Fruit fly (Drosophila melanogaster): ENCODE results near the gene nub.

nub gene

DNA sequence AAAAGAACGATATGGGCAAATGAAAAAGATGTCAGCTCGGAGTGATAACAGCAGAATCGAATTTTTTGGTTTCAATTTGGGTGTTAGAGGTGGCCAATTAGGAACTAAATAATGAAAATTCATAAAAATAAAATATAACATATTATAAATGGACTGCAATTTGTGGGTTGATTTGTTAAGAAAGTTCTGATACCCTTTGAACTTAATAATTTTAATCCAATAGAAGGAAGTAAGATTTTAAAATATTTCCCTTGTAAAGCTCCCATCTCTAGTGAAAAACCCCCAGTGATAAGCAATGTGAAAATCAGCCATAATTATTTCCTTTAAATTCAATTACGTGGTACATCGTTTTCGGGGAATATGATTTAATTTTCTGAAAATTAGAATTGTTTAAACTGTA is 56.9 kb downstream of the nub start (continued):
- TF ChIP-seq Meics (GFP tag; optimal IDR thresholded peaks at IDR 0.05) = peak; percentile 19
- TF ChIP-seq ato (GFP tag; IDR thresholded peaks at IDR 0.05; ENCODE audit: partially characterized antibody) = no peak

DNA sequence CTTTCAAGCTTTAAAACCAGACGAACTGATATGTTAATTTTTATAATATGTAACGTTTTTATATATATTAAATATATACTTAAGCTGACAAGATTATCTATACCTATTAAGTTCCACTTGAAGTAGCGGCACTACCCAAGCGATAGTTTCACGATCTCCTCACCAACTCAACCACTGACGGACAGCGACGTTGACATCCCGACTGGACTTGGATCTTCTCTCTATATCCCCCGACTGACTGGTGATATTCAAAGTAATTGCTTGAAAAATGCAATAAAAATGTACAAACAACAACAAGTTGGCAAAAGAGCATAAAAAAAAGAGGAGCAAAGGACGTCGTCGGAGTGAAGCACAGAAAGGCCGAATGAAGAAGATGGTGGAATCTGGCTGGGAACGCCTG is 58.8 kb downstream of the nub start, which contains the start of gene Ref2:
Gene Ref2 (minus strand): TSS at position 101 of the 400 bp plus-strand sequence.
- no peak for TF ChIP-seq Abd-B (GFP tag; optimal IDR thresholded peaks at IDR 0.05)
- no peak for TF ChIP-seq scrt (GFP tag; optimal IDR thresholded peaks at IDR 0.05)
- TF ChIP-seq CG15073 (GFP tag; optimal IDR thresholded peaks at IDR 0.05) = no peak
- TF ChIP-seq CG15696 (tag; optimal IDR thresholded peaks at IDR 0.05) = no peak
- TF ChIP-seq ac (GFP tag; optimal IDR thresholded peaks at IDR 0.05) = no peak
- no peak for TF ChIP-seq pum (GFP tag; optimal IDR thresholded peaks at IDR 0.05)
- TF ChIP-seq crc (GFP tag; optimal IDR thresholded peaks at IDR 0.05) = no peak

DNA sequence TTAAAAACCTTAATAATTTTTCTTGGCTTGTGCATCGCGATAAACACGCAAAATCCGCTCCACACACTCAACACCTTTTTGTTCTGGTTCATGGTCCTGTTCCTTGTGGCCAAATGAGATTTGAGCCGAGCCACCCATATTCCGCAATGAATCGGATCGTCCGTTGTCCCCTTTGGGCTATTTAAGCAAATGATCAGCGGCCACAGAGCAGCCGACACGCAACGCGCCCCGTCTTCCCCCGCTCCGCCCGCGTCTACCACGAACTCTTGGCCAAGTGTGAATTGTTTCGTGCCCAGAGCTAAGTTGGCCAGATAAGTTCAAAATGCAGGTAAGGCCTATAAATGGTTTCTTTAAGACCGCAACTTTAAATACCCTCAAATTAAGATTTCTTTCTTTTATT is 63.6 kb downstream of the nub start:
- TF ChIP-seq CG9727 (GFP tag; optimal IDR thresholded peaks at IDR 0.05) = no peak
- no peak for TF ChIP-seq B-H2 (GFP tag; optimal IDR thresholded peaks at IDR 0.05)
- no peak for TF ChIP-seq CG6654 (GFP tag; optimal IDR thresholded peaks at IDR 0.05)
- no peak for TF ChIP-seq Ets65A (GFP tag)
- TF ChIP-seq B-H1 (GFP tag; IDR thresholded peaks at IDR 0.05) = no peak
- TF ChIP-seq Sox102F (GFP tag; optimal IDR thresholded peaks at IDR 0.05) = no peak
- TF ChIP-seq CkIIα-i1 (GFP tag; IDR thresholded peaks at IDR 0.05) = no peak
- TF ChIP-seq ftz-f1 (GFP tag; optimal IDR thresholded peaks at IDR 0.05) = no peak
- no peak for TF ChIP-seq Eip74EF (GFP tag; optimal IDR thresholded peaks at IDR 0.05)
- no peak for TF ChIP-seq CG8359 (GFP tag; optimal IDR thresholded peaks at IDR 0.05; ENCODE audit: borderline replicate concordance)
- no peak for TF ChIP-seq Ets97D (GFP tag; optimal IDR thresholded peaks at IDR 0.05)
- no peak for TF ChIP-seq CG11085 (GFP tag; IDR thresholded peaks at IDR 0.05)
- TF ChIP-seq CG2116 (GFP tag; optimal IDR thresholded peaks at IDR 0.05) = no peak

- TF ChIP-seq vvl (GFP tag; IDR thresholded peaks at IDR 0.05) (peak; percentile 87), CG10979 (tag; optimal IDR thresholded peaks at IDR 0.05) (peak; percentile 14), gsb-n (tag; optimal IDR thresholded peaks at IDR 0.05) (peak; percentile 16), Rx (GFP tag; IDR thresholded peaks at IDR 0.05) (no peak), dimm (GFP tag; IDR thresholded peaks at IDR 0.05) (no peak), crol (GFP tag; IDR thresholded peaks at IDR 0.05) (peak; percentile 78), CG11504 (tag; optimal IDR thresholded peaks at IDR 0.05) (peak; percentile 57), Dll (GFP tag; IDR thresholded peaks at IDR 0.05; ENCODE audit: partially characterized antibody) (peak; percentile 38; the same call in 1 of the 4 replicates), abd-A (tag; optimal IDR thresholded peaks at IDR 0.05) (no peak), ttk (GFP tag; IDR thresholded peaks at IDR 0.05) (no peak), unpg (GFP tag; optimal IDR thresholded peaks at IDR 0.05) (no peak), slou (GFP tag; optimal IDR thresholded peaks at IDR 0.05) (no peak), yki (optimal IDR thresholded peaks at IDR 0.05) (peak; percentile 61), Ada2b (GFP tag; IDR thresholded peaks at IDR 0.05) (no peak), h (optimal IDR thresholded peaks at IDR 0.05) (no peak), cg (GFP tag; optimal IDR thresholded peaks at IDR 0.05) (peak; percentile 87), Nf-YA (GFP tag; IDR thresholded peaks at IDR 0.05) (peak; percentile 83), sna (GFP tag; IDR thresholded peaks at IDR 0.05; ENCODE audit: partially characterized antibody) (peak; percentile 38; the same call in 1 of the 2 replicates), CG3847 (GFP tag; IDR thresholded peaks at IDR 0.05) (no peak), zen2 (GFP tag; IDR thresholded peaks at IDR 0.05; ENCODE audit: partially characterized antibody) (peak; percentile 87), CG13287 (GFP tag; IDR thresholded peaks at IDR 0.05; ENCODE audit: partially characterized antibody) (peak; percentile 29; the same call in 1 of the 2 replicates), dmrt99B (tag; optimal IDR thresholded peaks at IDR 0.05) (peak; percentile 4), sens (GFP tag) (peak; percentile 40), lola (GFP tag; optimal IDR thresholded peaks at IDR 0.05) (peak in 1 of 3 experiments; percentile 1), chm (GFP tag; IDR thresholded peaks at IDR 0.05) (peak; percentile 7; the same call in 1 of the 2 replicates)
These were observed 68.4 kb downstream of the nub start for dm6 chr2L:12655731-12656326.
